Fruit fly (Drosophila melanogaster) whole organism, embryonic: ENCODE data around the gene Nepl21.

Experiments used
- Adf1 ChIP-seq: fragments of 200-800 bp; sonication (Bioruptor generic); IDR thresholded peaks from 2 replicates; pipeline ENCODE4 v1.3.6; 2022; ENCODE audit warnings: missing biosample characterization, missing genetic modification characterization
- C15 ChIP-seq: fragments of 200-800 bp; sonication (Bioruptor generic); IDR thresholded peaks from 3 replicates; pipeline ENCODE4 v1.3.6; 2022; ENCODE audit warnings: missing biosample characterization, missing genetic modification characterization
- CG10431 ChIP-seq: fragments of 200-800 bp; sonication (Bioruptor generic); optimal IDR thresholded peaks from 3 replicates; lab custom pipeline; 2018; ENCODE audit warnings: missing biosample characterization, mild to moderate bottlenecking, missing genetic modification characterization
- CG11504 ChIP-seq: fragments of 200-800 bp; sonication (Bioruptor generic); optimal IDR thresholded peaks from 3 replicates; lab custom pipeline; 2019; ENCODE audit warnings: missing biosample characterization, mild to moderate bottlenecking, missing genetic modification characterization, moderate library complexity
- CG13775 ChIP-seq: fragments of 200-800 bp; sonication (Bioruptor generic); optimal IDR thresholded peaks from 3 replicates; lab custom pipeline; 2017; ENCODE audit warnings: missing biosample characterization, mild to moderate bottlenecking, missing genetic modification characterization
- CG15269 ChIP-seq: fragments of 200-800 bp; sonication (Bioruptor generic); optimal IDR thresholded peaks from 2 replicates; lab custom pipeline; 2018; ENCODE audit warnings: missing biosample characterization, mild to moderate bottlenecking, missing genetic modification characterization, moderate library complexity
- CG1602 ChIP-seq: fragments of 200-800 bp; sonication (Bioruptor generic); optimal IDR thresholded peaks from 3 replicates; lab custom pipeline; 2016; ENCODE audit warnings: missing biosample characterization, missing genetic modification characterization
- CG1792 ChIP-seq: fragments of 200-800 bp; sonication (Bioruptor generic); optimal IDR thresholded peaks from 2 replicates; lab custom pipeline; 2016; ENCODE audit warnings: missing biosample characterization, missing genetic modification characterization
- CG2199 ChIP-seq: fragments of 200-800 bp; sonication (Bioruptor generic); IDR thresholded peaks from 3 replicates; pipeline ENCODE4 v1.3.6; 2022; ENCODE audit warnings: missing biosample characterization, missing genetic modification characterization
- CG2202 ChIP-seq: fragments of 200-800 bp; sonication (Bioruptor generic); optimal IDR thresholded peaks from 2 replicates; lab custom pipeline; 2018; ENCODE audit warnings: missing biosample characterization, mild to moderate bottlenecking, missing genetic modification characterization
- CG2875 ChIP-seq: fragments of 200-800 bp; sonication (Bioruptor generic); optimal IDR thresholded peaks from 2 replicates; lab custom pipeline; 2017; ENCODE audit warnings: missing biosample characterization, mild to moderate bottlenecking, missing genetic modification characterization, missing genetic modification reagents
- CG30403 ChIP-seq: fragments of 200-800 bp; sonication (Bioruptor generic); optimal IDR thresholded peaks from 3 replicates; lab custom pipeline; 2016; ENCODE audit warnings: missing biosample characterization, missing genetic modification characterization
- CG42726 ChIP-seq: fragments of 200-800 bp; sonication (Bioruptor generic); IDR thresholded peaks from 2 replicates; pipeline ENCODE4 v1.3.6; 2022; ENCODE audit warnings: missing biosample characterization, missing genetic modification characterization; ENCODE audit not compliant: partially characterized antibody
- CG5180 ChIP-seq: fragments of 200-800 bp; sonication (Bioruptor generic); optimal IDR thresholded peaks from 3 replicates; lab custom pipeline; 2017; ENCODE audit warnings: missing biosample characterization, missing genetic modification characterization, mild to moderate bottlenecking, moderate library complexity, missing genetic modification reagents
- CG6854 ChIP-seq: fragments of 200-800 bp; sonication (Bioruptor generic); optimal IDR thresholded peaks from 3 replicates; lab custom pipeline; 2017; ENCODE audit warnings: missing biosample characterization, mild to moderate bottlenecking, missing genetic modification characterization
- CG8281 ChIP-seq: fragments of 200-800 bp; sonication (Bioruptor generic); optimal IDR thresholded peaks from 2 replicates; lab custom pipeline; 2018; ENCODE audit warnings: missing biosample characterization, mild to moderate bottlenecking, missing genetic modification characterization, moderate library complexity
- CG8388 ChIP-seq: fragments of 200-800 bp; sonication (Bioruptor generic); optimal IDR thresholded peaks from 2 replicates; lab custom pipeline; 2019; ENCODE audit warnings: missing biosample characterization, mild to moderate bottlenecking, missing genetic modification characterization, moderate library complexity
- Chrac-16 ChIP-seq: fragments of 200-800 bp; sonication (Bioruptor generic); optimal IDR thresholded peaks from 3 replicates; lab custom pipeline; 2016; ENCODE audit warnings: missing biosample characterization, missing genetic modification characterization
- CoRest ChIP-seq: fragments of 200-800 bp; sonication (Bioruptor generic); optimal IDR thresholded peaks from 3 replicates; lab custom pipeline; 2018; ENCODE audit warnings: missing biosample characterization, mild to moderate bottlenecking, missing genetic modification characterization, moderate library complexity
- Dbx ChIP-seq: fragments of 200-800 bp; sonication (Bioruptor generic); IDR thresholded peaks from 3 replicates; pipeline ENCODE4 v1.3.6; 2022; ENCODE audit warnings: missing biosample characterization, missing genetic modification characterization
- Fer2 ChIP-seq: fragments of 200-800 bp; sonication (Bioruptor generic); optimal IDR thresholded peaks from 2 replicates; lab custom pipeline; 2018; ENCODE audit warnings: missing biosample characterization, mild to moderate bottlenecking, missing genetic modification characterization, moderate library complexity
- Gug ChIP-seq: fragments of 200-800 bp; sonication (Bioruptor generic); IDR thresholded peaks from 4 replicates; pipeline ENCODE4 v1.3.6; 2022; ENCODE audit warnings: missing biosample characterization, missing genetic modification characterization
- HmgD ChIP-seq: fragments of 200-800 bp; sonication (Bioruptor generic); optimal IDR thresholded peaks from 3 replicates; lab custom pipeline; 2016; ENCODE audit warnings: missing biosample characterization, missing genetic modification characterization
- Hr51 ChIP-seq, 2 experiments: fragments of 200-800 bp; sonication (Bioruptor generic); optimal IDR thresholded peaks; 2 replicates in 1 of 2; 3 replicates in 1 of 2; lab custom pipeline; 2016 to 2018; ENCODE audit warnings: missing biosample characterization in 2 of 2, missing genetic modification characterization in 2 of 2, mild to moderate bottlenecking in 1 of 2, moderate library complexity in 1 of 2
- Nf-YB ChIP-seq: fragments of 200-800 bp; sonication (Bioruptor generic); optimal IDR thresholded peaks from 3 replicates; lab custom pipeline; 2019; ENCODE audit warnings: missing biosample characterization, mild to moderate bottlenecking, missing genetic modification characterization, moderate library complexity
- Optix ChIP-seq: fragments of 200-800 bp; sonication (Bioruptor generic); IDR thresholded peaks from 3 replicates; pipeline ENCODE4 v1.3.6; 2022; ENCODE audit warnings: missing biosample characterization, missing genetic modification characterization
- Scr ChIP-seq: fragments of 200-800 bp; sonication (Bioruptor generic); IDR thresholded peaks from 2 replicates; pipeline ENCODE4 v1.3.6; 2022; ENCODE audit warnings: missing biosample characterization, missing genetic modification characterization; ENCODE audit not compliant: partially characterized antibody
- Six4 ChIP-seq: fragments of 200-800 bp; sonication (Bioruptor generic); optimal IDR thresholded peaks from 2 replicates; lab custom pipeline; 2016; ENCODE audit warnings: missing biosample characterization, missing genetic modification characterization
- Xbp1 ChIP-seq: fragments of 200-800 bp; sonication (Bioruptor generic); optimal IDR thresholded peaks from 3 replicates; lab custom pipeline; 2016; ENCODE audit warnings: missing biosample characterization, mild to moderate bottlenecking, missing genetic modification characterization
- br ChIP-seq: fragments of >200 bp; optimal IDR thresholded peaks from 2 replicates; lab custom pipeline; 2017
- chn ChIP-seq: fragments of 200-800 bp; sonication (Bioruptor generic); optimal IDR thresholded peaks from 2 replicates; lab custom pipeline; 2016; ENCODE audit warnings: missing biosample characterization, missing genetic modification characterization
- croc ChIP-seq: fragments of 200-800 bp; sonication (Bioruptor generic); conservative IDR thresholded peaks from 3 replicates; pipeline ENCODE4 v1.3.6; 2022; ENCODE audit warnings: missing biosample characterization, missing genetic modification characterization
- disco-r ChIP-seq: fragments of 200-800 bp; sonication (Bioruptor generic); optimal IDR thresholded peaks from 2 replicates; lab custom pipeline; 2016; ENCODE audit warnings: missing biosample characterization, missing genetic modification characterization
- dmrt11E ChIP-seq: fragments of 200-800 bp; sonication (Bioruptor generic); optimal IDR thresholded peaks from 3 replicates; lab custom pipeline; 2018; ENCODE audit warnings: missing biosample characterization, mild to moderate bottlenecking, missing genetic modification characterization, moderate library complexity
- dmrt99B ChIP-seq: fragments of 200-800 bp; sonication (Bioruptor generic); optimal IDR thresholded peaks from 2 replicates; lab custom pipeline; 2018; ENCODE audit warnings: missing biosample characterization, mild to moderate bottlenecking, missing genetic modification characterization, moderate library complexity
- emc ChIP-seq: fragments of 200-800 bp; sonication (Bioruptor generic); optimal IDR thresholded peaks from 2 replicates; lab custom pipeline; 2016; ENCODE audit warnings: missing biosample characterization, missing genetic modification characterization
- kay ChIP-seq: fragments of 200-800 bp; sonication (Bioruptor generic); optimal IDR thresholded peaks from 2 replicates; lab custom pipeline; 2016; ENCODE audit warnings: missing biosample characterization, missing genetic modification characterization
- lilli ChIP-seq: fragments of 200-800 bp; sonication (Bioruptor generic); optimal IDR thresholded peaks from 3 replicates; lab custom pipeline; 2016; ENCODE audit warnings: missing biosample characterization, missing genetic modification characterization
- luna ChIP-seq: fragments of 200-800 bp; sonication (Bioruptor generic); optimal IDR thresholded peaks from 2 replicates; lab custom pipeline; 2016; ENCODE audit warnings: missing biosample characterization, missing genetic modification characterization
- nmo ChIP-seq: fragments of 200-800 bp; sonication (Bioruptor generic); optimal IDR thresholded peaks from 2 replicates; lab custom pipeline; 2018; ENCODE audit warnings: missing biosample characterization, mild to moderate bottlenecking, missing genetic modification characterization, moderate library complexity
- oc ChIP-seq: fragments of 200-800 bp; sonication (Bioruptor generic); optimal IDR thresholded peaks from 2 replicates; lab custom pipeline; 2018; ENCODE audit warnings: missing biosample characterization, mild to moderate bottlenecking, missing genetic modification characterization, moderate library complexity
- salm ChIP-seq: fragments of 200-800 bp; sonication (Bioruptor generic); optimal IDR thresholded peaks from 2 replicates; lab custom pipeline; 2018; ENCODE audit warnings: missing biosample characterization, mild to moderate bottlenecking, missing genetic modification characterization
- schlank ChIP-seq: fragments of 200-800 bp; sonication (Bioruptor generic); optimal IDR thresholded peaks from 2 replicates; lab custom pipeline; 2018; ENCODE audit warnings: missing biosample characterization, mild to moderate bottlenecking, missing genetic modification characterization
- sob ChIP-seq: fragments of 200-800 bp; sonication (Bioruptor generic); IDR thresholded peaks from 2 replicates; pipeline ENCODE4 v1.3.6; 2022; ENCODE audit warnings: missing biosample characterization, missing genetic modification characterization
- ssp ChIP-seq: fragments of 200-800 bp; sonication (Bioruptor generic); IDR thresholded peaks from 2 replicates; pipeline ENCODE4 v1.3.6; 2022; ENCODE audit warnings: missing biosample characterization, missing genetic modification characterization
- toy ChIP-seq: fragments of 200-800 bp; sonication (Bioruptor generic); IDR thresholded peaks from 2 replicates; pipeline ENCODE4 v1.3.6; 2022; ENCODE audit warnings: missing biosample characterization, missing genetic modification characterization
- wor ChIP-seq: fragments of 200-800 bp; sonication (Bioruptor generic); IDR thresholded peaks from 2 replicates; pipeline ENCODE4 v1.3.6; 2022; ENCODE audit warnings: missing biosample characterization, missing genetic modification characterization
- zen ChIP-seq: fragments of 200-800 bp; sonication (Bioruptor generic); optimal IDR thresholded peaks from 3 replicates; lab custom pipeline; 2018; ENCODE audit warnings: missing biosample characterization, mild to moderate bottlenecking, missing genetic modification characterization, moderate library complexity
- zfh2 ChIP-seq: fragments of 200-800 bp; sonication (Bioruptor generic); optimal IDR thresholded peaks from 2 replicates; lab custom pipeline; 2016; ENCODE audit warnings: missing biosample characterization, missing genetic modification characterization

Nepl21 gene

dm6 chr3R:28844611-28845376 lies 38.7 kb upstream of the Nepl21 start, which contains the start of the genes Apc and spg (continued):
- 0 out of 4 replicates have a peak, but pooled peaks have one; percentile 10 for TF ChIP-seq Gug
- peak; percentile 87 for TF ChIP-seq Scr
- peak; percentile 8 for TF ChIP-seq Chrac-16
- TF ChIP-seq Hr51 (GFP tag; optimal IDR thresholded peaks at IDR 0.05; lab: Kevin White, UChicago) = peak; percentile 10 to 37
- TF ChIP-seq luna = no peak
- no peak for TF ChIP-seq zen (tag; lab: Kevin White, UChicago)
- no peak for TF ChIP-seq toy
- peak; percentile 51 for TF ChIP-seq CoRest
- peak; percentile 30 for TF ChIP-seq dmrt11E (tag; lab: Kevin White, UChicago)
- no peak for TF ChIP-seq emc (GFP tag; lab: Kevin White, UChicago)
- TF ChIP-seq CG8281 = no peak
- TF ChIP-seq wor (GFP tag; lab: Robert Waterston, UW) = no peak
- TF ChIP-seq CG2202 (tag; lab: Kevin White, UChicago) = peak; percentile 50
- no peak for TF ChIP-seq croc (GFP tag; lab: Robert Waterston, UW)
- TF ChIP-seq dmrt99B (tag; lab: Kevin White, UChicago) = peak; percentile 30
- no peak for TF ChIP-seq CG8388 (GFP tag; lab: Kevin White, UChicago)
- peak; percentile 48 for TF ChIP-seq CG2875 (GFP tag; lab: Kevin White, UChicago)
- TF ChIP-seq disco-r (GFP tag; lab: Kevin White, UChicago) = no peak
- TF ChIP-seq Six4 = no peak
- 0 out of 2 replicates have a peak, but pooled peaks have one; percentile 32 for TF ChIP-seq Adf1 (GFP tag; lab: Robert Waterston, UW)
- peak; percentile 26 for TF ChIP-seq Xbp1 (GFP tag; lab: Kevin White, UChicago)
- peak; percentile 53; the same call in 2 of the 3 replicates for TF ChIP-seq Dbx
- TF ChIP-seq CG11504 (tag; lab: Kevin White, UChicago) = peak; percentile 40
- peak; percentile 50 for TF ChIP-seq HmgD (GFP tag; lab: Kevin White, UChicago)
- TF ChIP-seq CG42726 = peak; percentile 69
- TF ChIP-seq CG1602 = no peak
- TF ChIP-seq CG30403 = peak; percentile 28
- TF ChIP-seq salm (tag; lab: Kevin White, UChicago) = peak; percentile 57
- TF ChIP-seq CG10431 (GFP tag; lab: Kevin White, UChicago) = no peak
- TF ChIP-seq chn (GFP tag; lab: Kevin White, UChicago) = no peak
- TF ChIP-seq schlank (tag; lab: Kevin White, UChicago) = peak; percentile 47
- peak; percentile 58 for TF ChIP-seq CG1792 (GFP tag; lab: Kevin White, UChicago)
- TF ChIP-seq Nf-YB (GFP tag; lab: Kevin White, UChicago) = no peak
- TF ChIP-seq nmo = peak; percentile 71
- peak; percentile 34 for TF ChIP-seq lilli (GFP tag; lab: Kevin White, UChicago)
- TF ChIP-seq Fer2 (tag; lab: Kevin White, UChicago) = no peak
- TF ChIP-seq sob = peak; percentile 20; the same call in 1 of the 2 replicates
- TF ChIP-seq CG15269 (tag; lab: Kevin White, UChicago) = peak; percentile 37
- TF ChIP-seq CG2199 (GFP tag; lab: Robert Waterston, UW) = 0 out of 3 replicates have a peak, but pooled peaks have one; percentile 44
- TF ChIP-seq CG13775 (GFP tag; lab: Kevin White, UChicago) = peak; percentile 3
- TF ChIP-seq Optix = peak; percentile 38; the same call in 1 of the 3 replicates
- TF ChIP-seq ssp = no peak
- peak; percentile 38 for TF ChIP-seq CG5180
- no peak; the same call in 2 of the 3 replicates for TF ChIP-seq C15 (GFP tag; lab: Robert Waterston, UW)
- TF ChIP-seq oc = peak; percentile 17
- TF ChIP-seq zfh2 (GFP tag; lab: Kevin White, UChicago) = no peak
- peak; percentile 32 for TF ChIP-seq CG6854 (GFP tag; lab: Kevin White, UChicago)
- TF ChIP-seq br (lab: Kevin White, UChicago) = no peak
- TF ChIP-seq kay = no peak
